Fruit fly (Drosophila melanogaster): Measurements from ENCODE around the gene CG32407.

Gene CG32407

DNA sequence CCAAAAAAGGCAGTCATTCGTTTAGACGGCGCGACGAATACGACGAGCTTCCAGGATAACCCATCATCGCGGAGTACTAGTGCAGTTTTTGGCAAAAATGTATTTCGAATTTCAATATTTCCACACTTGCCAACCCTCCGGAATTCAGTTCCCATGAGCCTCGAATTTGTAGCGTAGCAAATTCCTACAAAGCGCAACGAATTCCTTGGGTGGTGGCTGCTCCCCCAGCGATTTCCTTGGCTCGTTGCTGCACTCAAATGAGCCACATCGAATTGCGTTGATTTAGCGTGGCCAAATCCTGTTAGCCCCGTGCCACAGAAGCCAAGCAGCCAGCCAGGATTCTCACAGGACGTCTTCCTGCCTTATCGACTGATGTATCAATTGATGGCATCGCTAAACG lies 37.1 kb upstream of the CG32407 start:
- TF ChIP-seq Hr96 (GFP tag; optimal IDR thresholded peaks at IDR 0.05) = no peak
- TF ChIP-seq cic (GFP tag; optimal IDR thresholded peaks at IDR 0.05) = no peak
- no peak for TF ChIP-seq cnc (optimal IDR thresholded peaks at IDR 0.05)
- TF ChIP-seq CG14711 (tag; optimal IDR thresholded peaks at IDR 0.05) = no peak
- TF ChIP-seq CG12768 (GFP tag; optimal IDR thresholded peaks at IDR 0.05) = no peak
- TF ChIP-seq ovo (GFP tag; optimal IDR thresholded peaks at IDR 0.05) = no peak
- TF ChIP-seq kay (GFP tag; ENCODE audit: borderline replicate concordance) = no peak
- no peak for TF ChIP-seq CG1620 (GFP tag; optimal IDR thresholded peaks at IDR 0.05)
- no peak for TF ChIP-seq bab1 (GFP tag; optimal IDR thresholded peaks at IDR 0.05)
- no peak for TF ChIP-seq CG11617 (GFP tag; optimal IDR thresholded peaks at IDR 0.05)
- TF ChIP-seq Clk (GFP tag; optimal IDR thresholded peaks at IDR 0.05) = no peak
- no peak for TF ChIP-seq Mnt (GFP tag; optimal IDR thresholded peaks at IDR 0.05)
- TF ChIP-seq CG33017 (tag; optimal IDR thresholded peaks at IDR 0.05) = no peak
- no peak for TF ChIP-seq Crg-1 (GFP tag; optimal IDR thresholded peaks at IDR 0.05)
- no peak for TF ChIP-seq CG7045 (GFP tag; optimal IDR thresholded peaks at IDR 0.05)
- no peak for TF ChIP-seq toe (GFP tag; optimal IDR thresholded peaks at IDR 0.05)
- TF ChIP-seq CG5204 (GFP tag; optimal IDR thresholded peaks at IDR 0.05) = no peak
- TF ChIP-seq pad (GFP tag; optimal IDR thresholded peaks at IDR 0.05) = no peak

DNA sequence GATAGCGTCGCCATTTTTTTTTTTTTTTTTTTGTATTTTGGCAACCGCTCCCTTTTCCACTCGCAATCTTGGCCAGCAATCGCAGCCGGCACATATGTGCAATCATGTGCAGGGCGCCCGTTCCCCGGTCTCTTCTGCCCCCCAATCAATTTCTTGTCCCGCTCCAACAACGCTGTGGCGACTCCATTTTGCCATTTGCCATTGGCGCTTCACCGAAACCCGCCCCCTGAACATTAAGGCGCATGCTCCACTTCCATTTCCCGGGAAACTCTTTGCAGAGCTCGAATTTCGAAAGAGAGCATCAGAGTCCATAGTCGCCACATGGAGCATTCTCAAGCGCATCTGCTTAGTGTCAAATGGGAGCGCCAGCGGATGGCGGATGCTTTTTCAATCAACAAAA lies 30.7 kb upstream of the CG32407 start:
- TF ChIP-seq ovo (GFP tag; optimal IDR thresholded peaks at IDR 0.05) = no peak

DNA sequence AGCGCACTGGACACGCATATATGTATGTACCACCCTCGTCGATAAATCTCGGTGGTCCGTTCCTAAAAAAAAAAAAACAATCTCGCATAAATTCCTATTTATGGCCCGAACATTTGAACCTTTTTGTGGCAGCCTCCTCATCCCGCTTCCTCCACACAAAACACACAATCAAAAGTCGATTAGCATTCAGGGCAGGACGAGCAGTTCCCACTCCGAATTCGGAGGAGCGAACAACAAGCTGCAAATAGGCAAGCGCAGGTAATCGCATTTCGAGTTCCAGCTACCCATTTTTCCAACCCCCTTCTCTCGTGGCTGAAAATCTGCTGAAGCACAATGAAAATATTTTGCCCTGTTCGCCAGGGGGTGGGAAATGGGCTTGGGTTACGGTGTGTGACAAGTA lies 30.0 kb upstream of the CG32407 start:
- TF ChIP-seq toe (GFP tag; optimal IDR thresholded peaks at IDR 0.05) (no peak), CG33017 (tag; optimal IDR thresholded peaks at IDR 0.05) (no peak), Mnt (GFP tag; optimal IDR thresholded peaks at IDR 0.05) (no peak), ovo (GFP tag; optimal IDR thresholded peaks at IDR 0.05) (no peak), CG12768 (GFP tag; optimal IDR thresholded peaks at IDR 0.05) (no peak), Hr96 (GFP tag; optimal IDR thresholded peaks at IDR 0.05) (no peak), cnc (optimal IDR thresholded peaks at IDR 0.05) (no peak), Clk (GFP tag; optimal IDR thresholded peaks at IDR 0.05) (no peak), Crg-1 (GFP tag; optimal IDR thresholded peaks at IDR 0.05) (no peak), CG5204 (GFP tag; optimal IDR thresholded peaks at IDR 0.05) (no peak), CG7101 (tag; optimal IDR thresholded peaks at IDR 0.05) (no peak), CG7045 (GFP tag; optimal IDR thresholded peaks at IDR 0.05) (no peak), tj (GFP tag; optimal IDR thresholded peaks at IDR 0.05) (no peak), kay (GFP tag; ENCODE audit: borderline replicate concordance) (no peak), cic (GFP tag; optimal IDR thresholded peaks at IDR 0.05) (no peak), pad (GFP tag; optimal IDR thresholded peaks at IDR 0.05) (no peak), CG1620 (GFP tag; optimal IDR thresholded peaks at IDR 0.05) (no peak), CG11617 (GFP tag; optimal IDR thresholded peaks at IDR 0.05) (no peak)

DNA sequence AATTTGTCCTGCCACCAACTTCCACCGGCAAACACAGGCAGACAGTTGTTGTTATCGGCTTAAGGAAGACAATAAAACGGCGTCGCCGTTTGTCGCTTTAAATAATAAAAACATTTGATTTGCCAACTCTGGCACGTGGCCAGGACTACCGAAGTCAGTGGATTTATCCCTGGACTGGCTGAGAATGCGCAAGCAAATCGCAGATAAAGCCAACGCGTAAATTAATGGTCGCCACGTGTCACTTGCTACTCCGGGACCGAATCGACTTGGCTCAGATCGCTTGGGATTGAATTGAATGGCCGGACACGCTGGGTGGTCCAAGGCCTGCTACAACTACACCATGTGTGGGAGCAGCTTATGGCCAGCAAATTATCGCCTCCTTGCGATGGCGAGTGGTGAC lies 28.8 kb upstream of the CG32407 start:
- no peak for TF ChIP-seq ovo (GFP tag; optimal IDR thresholded peaks at IDR 0.05)
- no peak for TF ChIP-seq Mnt (GFP tag; optimal IDR thresholded peaks at IDR 0.05)
- no peak for TF ChIP-seq CG14711 (tag; optimal IDR thresholded peaks at IDR 0.05)
- TF ChIP-seq pad (GFP tag; optimal IDR thresholded peaks at IDR 0.05) = no peak
- no peak for TF ChIP-seq cnc (optimal IDR thresholded peaks at IDR 0.05)
- no peak for TF ChIP-seq Crg-1 (GFP tag; optimal IDR thresholded peaks at IDR 0.05)
- no peak for TF ChIP-seq CG33017 (tag; optimal IDR thresholded peaks at IDR 0.05)
- TF ChIP-seq CG7045 (GFP tag; optimal IDR thresholded peaks at IDR 0.05) = no peak
- no peak for TF ChIP-seq CG7101 (tag; optimal IDR thresholded peaks at IDR 0.05)

DNA sequence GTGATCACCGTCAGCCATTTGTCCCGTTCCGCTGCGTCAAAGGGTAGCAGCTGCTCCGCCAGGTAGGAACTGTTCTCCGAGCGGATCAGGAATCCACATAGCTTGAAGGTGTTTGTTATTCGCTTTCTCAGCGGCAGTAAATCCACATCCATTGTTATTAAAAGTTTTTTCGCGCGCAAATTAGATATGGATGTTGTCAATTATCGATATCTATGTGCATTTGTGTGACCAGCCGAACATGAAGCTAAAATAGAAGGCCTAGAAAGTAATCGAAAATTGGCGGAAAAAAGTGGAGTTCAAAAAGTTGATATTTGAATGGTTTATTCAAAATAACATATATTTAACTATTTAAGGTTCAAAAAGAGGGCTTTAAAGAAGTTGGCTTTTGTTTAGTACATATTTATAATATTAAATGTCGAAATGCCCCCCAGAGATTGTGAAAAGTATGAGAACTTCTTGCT lies 24.6 kb upstream of the CG32407 start, which contains the start of the genes PolE2 and CG5592:
TSS of gene PolE2 (minus strand) at position 208 of the 461 bp plus-strand sequence.
TSS of gene CG5592 (plus strand) at position 411 of the 461 bp plus-strand sequence.
- TF ChIP-seq bab1 (GFP tag; optimal IDR thresholded peaks at IDR 0.05) (peak; percentile 21), ovo (GFP tag; optimal IDR thresholded peaks at IDR 0.05) (no peak)

DNA sequence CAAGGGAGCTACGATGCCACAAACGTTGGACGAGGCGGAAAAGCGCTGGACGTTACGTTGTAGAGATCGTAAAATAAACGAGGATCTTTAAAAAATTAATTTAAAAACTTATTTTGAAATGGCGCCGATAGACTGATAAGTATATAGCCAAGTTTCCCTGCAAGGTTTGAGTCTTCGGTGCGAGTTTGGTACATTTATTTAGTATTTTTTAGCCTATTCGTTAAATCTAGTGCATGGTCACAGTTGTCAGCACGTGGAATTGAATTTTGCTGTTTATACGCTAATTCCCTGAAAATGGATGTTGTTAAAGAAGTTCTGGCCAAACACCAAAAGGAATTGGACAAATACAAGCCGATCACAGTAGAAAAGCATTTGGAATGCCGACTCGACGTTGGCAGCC lies 22.6 kb upstream of the CG32407 start, which contains the start of gene CG32409:
TSS of gene CG32409 (plus strand) at position 224 of the 400 bp plus-strand sequence.
- TF ChIP-seq Mnt (GFP tag; optimal IDR thresholded peaks at IDR 0.05) (peak; percentile 98), CG33017 (tag; optimal IDR thresholded peaks at IDR 0.05) (no peak), CG7045 (GFP tag; optimal IDR thresholded peaks at IDR 0.05) (no peak)

DNA sequence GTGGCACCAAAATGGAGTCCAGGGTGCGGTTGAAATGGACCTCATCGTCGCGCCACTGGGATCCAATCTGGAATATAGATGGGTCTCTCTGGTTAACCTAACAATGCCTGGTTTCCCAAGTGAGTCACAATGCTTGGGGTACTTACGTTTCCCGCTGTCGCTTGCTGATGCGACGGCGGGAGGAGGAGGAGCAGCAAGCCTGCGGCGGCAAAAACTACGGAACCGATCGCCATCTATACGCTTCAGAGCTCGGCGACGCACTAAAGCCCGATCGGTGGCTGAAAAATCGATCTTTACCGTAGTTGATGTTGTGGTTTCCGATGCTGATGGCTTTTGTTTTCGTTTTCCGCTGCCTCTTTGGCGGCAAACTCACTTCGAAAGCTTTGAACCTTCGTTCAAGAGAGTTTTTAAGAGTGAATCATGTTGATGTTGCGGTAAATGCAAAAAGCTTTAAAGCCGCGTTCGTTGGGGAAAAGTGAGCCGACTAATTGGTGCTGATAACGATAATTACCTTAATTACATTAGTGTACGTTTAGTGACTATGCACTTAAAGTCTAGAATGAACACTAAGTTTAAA lies 19.6 kb upstream of the CG32407 start, which contains the start of gene QC:
TSS of gene QC (minus strand) at position 268 of the 577 bp plus-strand sequence.
- no peak for TF ChIP-seq tj (GFP tag; optimal IDR thresholded peaks at IDR 0.05)
- TF ChIP-seq Hr96 (GFP tag; optimal IDR thresholded peaks at IDR 0.05) = no peak
- no peak for TF ChIP-seq CG7045 (GFP tag; optimal IDR thresholded peaks at IDR 0.05)
- no peak for TF ChIP-seq CG5204 (GFP tag; optimal IDR thresholded peaks at IDR 0.05)
- TF ChIP-seq CG12768 (GFP tag; optimal IDR thresholded peaks at IDR 0.05) = no peak
- TF ChIP-seq CG1620 (GFP tag; optimal IDR thresholded peaks at IDR 0.05) = no peak
- no peak for TF ChIP-seq kay (GFP tag; ENCODE audit: borderline replicate concordance)
- no peak for TF ChIP-seq Crg-1 (GFP tag; optimal IDR thresholded peaks at IDR 0.05)
- TF ChIP-seq CG14711 (tag; optimal IDR thresholded peaks at IDR 0.05) = no peak
- TF ChIP-seq Mnt (GFP tag; optimal IDR thresholded peaks at IDR 0.05) = no peak
- TF ChIP-seq ovo (GFP tag; optimal IDR thresholded peaks at IDR 0.05) = peak; percentile 16
- TF ChIP-seq pad (GFP tag; optimal IDR thresholded peaks at IDR 0.05) = peak; percentile 50
- no peak for TF ChIP-seq CG7101 (tag; optimal IDR thresholded peaks at IDR 0.05)

Data from whole organism, adult.